Fruit fly (Drosophila melanogaster): ENCODE data around the gene ScpX.

ScpX gene

DNA sequence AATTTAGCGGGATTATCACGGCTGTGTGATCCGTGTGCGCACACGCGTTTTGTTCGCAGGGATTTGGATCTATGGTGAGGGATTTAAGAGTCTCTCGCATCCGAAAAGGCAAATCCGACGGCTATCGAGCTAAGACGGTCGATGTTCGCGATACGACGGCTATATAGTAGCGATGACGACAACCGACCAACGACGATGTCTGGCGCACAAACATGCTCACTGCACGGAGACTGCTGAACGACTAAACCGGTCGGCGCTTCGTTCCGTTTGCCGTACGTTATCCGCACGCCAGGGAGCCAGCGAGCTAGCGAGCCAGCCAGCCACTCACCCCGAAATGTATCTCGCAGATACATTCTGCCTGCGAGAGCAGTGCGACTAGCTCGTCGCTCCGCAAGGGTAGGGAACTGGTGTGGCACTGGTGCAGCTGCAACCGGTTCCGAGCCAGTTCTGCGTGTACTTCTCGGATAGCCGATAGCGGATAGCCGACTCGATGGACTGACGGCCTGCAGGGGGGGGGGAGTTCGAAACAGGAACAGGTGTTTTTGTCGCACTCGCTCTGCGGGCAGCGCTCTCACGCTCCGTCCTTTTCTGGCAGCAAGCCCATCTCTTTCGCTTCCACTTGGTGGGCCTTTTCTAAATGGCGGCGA is 50.1 kb downstream of the ScpX start, which contains the start of gene tup:
TSS of gene tup (minus strand) at position 248 of the 647 bp plus-strand sequence.
- peak; percentile 87 for TF ChIP-seq pad (GFP tag; optimal IDR thresholded peaks at IDR 0.05)
- TF ChIP-seq toe (GFP tag; optimal IDR thresholded peaks at IDR 0.05) = no peak

DNA sequence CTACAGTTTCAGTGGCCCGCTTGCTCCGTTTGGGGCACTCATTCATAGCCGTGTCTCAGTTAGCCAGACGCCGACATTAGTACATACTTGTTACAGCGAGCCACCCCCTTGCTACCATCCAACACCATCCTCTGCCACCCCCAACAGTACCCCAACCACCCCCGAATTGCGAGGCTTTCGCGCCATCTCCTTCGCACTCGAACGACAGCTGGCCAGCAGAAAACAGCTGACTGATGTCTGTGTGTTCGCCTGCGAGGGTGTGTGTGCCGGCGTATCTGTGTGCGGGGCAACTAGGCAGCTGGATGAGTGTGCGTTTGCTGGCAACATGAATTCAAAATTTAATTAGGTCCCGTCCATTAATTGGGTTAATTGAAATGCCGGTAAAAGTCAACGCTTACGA is 51.7 kb downstream of the ScpX start:
- TF ChIP-seq CG12768 (GFP tag; optimal IDR thresholded peaks at IDR 0.05) (no peak), CG11617 (GFP tag; optimal IDR thresholded peaks at IDR 0.05) (no peak), toe (GFP tag; optimal IDR thresholded peaks at IDR 0.05) (no peak), CG1620 (GFP tag; optimal IDR thresholded peaks at IDR 0.05) (no peak), ovo (GFP tag; optimal IDR thresholded peaks at IDR 0.05) (no peak), CG33017 (tag; optimal IDR thresholded peaks at IDR 0.05) (no peak), tj (GFP tag; optimal IDR thresholded peaks at IDR 0.05) (no peak), pad (GFP tag; optimal IDR thresholded peaks at IDR 0.05) (no peak), Hr96 (GFP tag; optimal IDR thresholded peaks at IDR 0.05) (no peak), Crg-1 (GFP tag; optimal IDR thresholded peaks at IDR 0.05) (no peak), CG5204 (GFP tag; optimal IDR thresholded peaks at IDR 0.05) (no peak), kay (GFP tag; ENCODE audit: borderline replicate concordance) (no peak), CG7045 (GFP tag; optimal IDR thresholded peaks at IDR 0.05) (no peak), bab1 (GFP tag; optimal IDR thresholded peaks at IDR 0.05) (no peak), Mnt (GFP tag; optimal IDR thresholded peaks at IDR 0.05) (no peak), cnc (optimal IDR thresholded peaks at IDR 0.05) (no peak), CG7101 (tag; optimal IDR thresholded peaks at IDR 0.05) (no peak)
